Worm (Caenorhabditis elegans) whole organism, midembryonic: Measurements from ENCODE around the gene srt-34.

Source experiments
- T22C8.4 ChIP-seq: fragments of 200-800 bp; sonication (Bioruptor generic); IDR thresholded peaks from 2 replicates; pipeline ENCODE4 v1.3.6; 2022; ENCODE audit warnings: missing genetic modification characterization, missing compliant biosample characterization
- cog-1 ChIP-seq: sonication (generic microtip); optimal IDR thresholded peaks from 2 replicates; lab custom pipeline; 2016; ENCODE audit warnings: missing genetic modification characterization, missing compliant biosample characterization
- flt-1 ChIP-seq: fragments of 200-800 bp; sonication (Bioruptor generic); IDR thresholded peaks from 2 replicates; pipeline ENCODE4 v1.3.6; 2022; ENCODE audit warnings: missing genetic modification characterization, missing compliant biosample characterization
- klf-2 ChIP-seq: fragments of 200-800 bp; sonication (Bioruptor generic); conservative IDR thresholded peaks from 2 replicates; pipeline ENCODE4 v1.3.6; 2022; ENCODE audit warnings: missing genetic modification reagents, missing genetic modification characterization, missing compliant biosample characterization
- med-1 ChIP-seq: sonication (generic microtip); optimal IDR thresholded peaks from 2 replicates; lab custom pipeline; 2017; ENCODE audit warnings: missing genetic modification characterization, mild to moderate bottlenecking, missing compliant biosample characterization, antibody characterized with exemption, missing genetic modification reagents; ENCODE audit not compliant: insufficient read depth
- ref-1 ChIP-seq: fragments of 200-800 bp; sonication (Bioruptor generic); conservative IDR thresholded peaks from 2 replicates; pipeline ENCODE4 v1.3.6; 2022; ENCODE audit warnings: missing genetic modification reagents, missing genetic modification characterization, missing compliant biosample characterization
- tab-1 ChIP-seq: fragments of 200-800 bp; sonication (Bioruptor generic); IDR thresholded peaks from 2 replicates; pipeline ENCODE4 v1.3.6; 2022; ENCODE audit warnings: missing genetic modification characterization, missing compliant biosample characterization
- ztf-23 ChIP-seq: fragments of 200-800 bp; sonication (Bioruptor generic); IDR thresholded peaks from 2 replicates; pipeline ENCODE4 v1.3.6; 2022; ENCODE audit warnings: missing genetic modification reagents, missing genetic modification characterization, missing compliant biosample characterization
- ztf-29 ChIP-seq: fragments of 200-800 bp; sonication (Bioruptor generic); IDR thresholded peaks from 2 replicates; pipeline ENCODE4 v1.3.6; 2022; ENCODE audit warnings: missing genetic modification reagents, missing genetic modification characterization, missing compliant biosample characterization

srt-34 gene

DNA sequence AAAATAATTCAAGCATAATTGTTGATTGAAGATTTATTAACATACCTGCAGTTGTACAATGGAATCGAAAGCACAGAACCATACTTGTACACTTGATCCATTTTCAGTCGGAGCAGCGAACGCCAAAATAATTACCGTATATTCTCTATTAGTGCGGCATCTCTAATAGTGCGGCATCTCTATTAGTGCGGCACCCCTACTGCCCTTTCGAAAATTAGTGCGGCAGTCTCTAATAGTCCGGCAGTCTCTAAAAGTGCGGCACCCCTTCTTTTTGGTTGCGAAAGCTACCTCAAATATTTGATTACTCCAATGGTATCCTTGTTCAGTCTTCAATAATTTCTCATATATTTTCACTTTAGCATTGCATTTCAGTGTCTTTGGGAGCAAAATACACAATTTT lies at the start of gene srt-34:
Gene srt-34, minus strand, starts transcription at position 101 of the 400 bp plus-strand sequence.
- TF ChIP-seq ztf-23 (GFP tag; lab: Robert Waterston, UW) (no peak), med-1 (GFP tag; lab: Kevin White, UChicago) (no peak), flt-1 (GFP tag; lab: Robert Waterston, UW) (no peak), klf-2 (GFP tag; lab: Robert Waterston, UW) (no peak), ztf-29 (GFP tag; lab: Robert Waterston, UW) (no peak), T22C8.4 (GFP tag; lab: Robert Waterston, UW) (no peak), ref-1 (no peak), tab-1 (no peak), cog-1 (tag; lab: Kevin White, UChicago) (no peak)

DNA sequence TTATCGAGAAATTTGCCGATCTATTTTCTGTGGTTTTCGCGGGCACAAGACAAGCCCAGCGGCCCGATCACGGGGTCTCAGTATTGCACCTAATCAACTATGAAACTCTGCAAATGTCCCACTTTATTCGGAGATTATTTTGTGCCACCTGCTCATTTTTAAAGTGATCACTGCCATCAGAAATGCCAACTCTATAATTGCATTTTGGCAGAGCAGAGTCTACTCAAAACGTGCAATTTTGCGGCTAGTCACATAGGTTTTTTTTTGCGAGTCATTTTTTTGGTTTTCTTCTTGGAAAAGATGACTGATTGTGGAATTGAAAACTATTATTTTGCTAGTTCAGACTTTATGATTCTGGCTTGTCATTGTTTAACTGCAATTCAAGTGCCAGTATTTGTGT lies 46.9 kb upstream of the srt-34 start, which contains the start of gene srh-240:
Gene srh-240, plus strand, starts transcription at position 301 of the 400 bp plus-strand sequence.
- TF ChIP-seq flt-1 (GFP tag; lab: Robert Waterston, UW) = no peak
- TF ChIP-seq klf-2 (GFP tag; lab: Robert Waterston, UW) = no peak
- TF ChIP-seq tab-1 = no peak
- TF ChIP-seq ref-1 = no peak
- TF ChIP-seq T22C8.4 (GFP tag; lab: Robert Waterston, UW) = no peak
- TF ChIP-seq med-1 (GFP tag; lab: Kevin White, UChicago) = no peak
- no peak for TF ChIP-seq cog-1 (tag; lab: Kevin White, UChicago)
- TF ChIP-seq ztf-23 (GFP tag; lab: Robert Waterston, UW) = no peak
- no peak for TF ChIP-seq ztf-29 (GFP tag; lab: Robert Waterston, UW)

DNA sequence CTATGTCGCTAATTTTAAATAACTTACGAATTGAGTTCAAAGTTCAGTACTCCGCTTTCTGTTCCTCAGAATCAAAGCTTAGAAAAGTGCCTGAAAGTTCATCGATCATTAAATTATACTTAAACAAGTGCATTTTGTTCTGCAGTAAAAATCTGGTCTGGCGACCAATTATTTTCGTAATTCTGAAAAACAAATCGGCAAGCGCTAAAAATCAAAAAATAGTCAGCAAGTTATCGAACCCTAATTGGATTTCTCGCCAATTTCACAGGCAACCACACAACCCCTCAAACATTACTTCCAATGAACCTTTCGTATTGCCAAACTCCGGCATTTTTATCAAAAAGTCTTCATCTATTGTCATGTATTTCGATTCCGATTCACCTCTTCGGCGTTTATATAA lies 45.0 kb upstream of the srt-34 start, which contains the start of gene srh-272:
Gene srh-272, plus strand, starts transcription at position 301 of the 400 bp plus-strand sequence.
- TF ChIP-seq cog-1 (tag; lab: Kevin White, UChicago) (no peak), flt-1 (GFP tag; lab: Robert Waterston, UW) (no peak), T22C8.4 (GFP tag; lab: Robert Waterston, UW) (no peak), klf-2 (GFP tag; lab: Robert Waterston, UW) (no peak), med-1 (GFP tag; lab: Kevin White, UChicago) (no peak), tab-1 (no peak)

DNA sequence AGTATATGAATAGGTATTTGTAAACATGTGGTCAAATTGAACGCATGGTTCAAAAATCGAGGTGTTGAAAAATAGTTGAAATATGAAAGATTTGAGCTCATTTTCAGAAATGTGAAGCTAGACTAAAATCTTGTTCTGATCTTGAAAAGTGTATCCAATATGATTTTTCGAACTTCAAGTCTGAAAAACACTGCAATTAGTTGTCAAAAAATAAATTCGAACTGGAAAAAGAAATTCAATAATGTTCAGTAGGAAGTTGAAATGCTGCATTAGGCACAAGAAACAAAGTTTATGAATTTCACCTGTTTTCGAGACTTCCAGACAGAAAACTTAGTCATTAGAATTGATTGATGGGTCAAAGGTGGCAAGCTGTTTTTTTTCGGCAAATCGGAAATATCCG lies 43.5 kb upstream of the srt-34 start, which contains the start of gene srh-270:
Gene srh-270, minus strand, starts transcription at position 101 of the 400 bp plus-strand sequence.
- TF ChIP-seq med-1 (GFP tag; lab: Kevin White, UChicago) (no peak), tab-1 (no peak), ztf-29 (GFP tag; lab: Robert Waterston, UW) (no peak), ref-1 (no peak), klf-2 (GFP tag; lab: Robert Waterston, UW) (no peak), flt-1 (GFP tag; lab: Robert Waterston, UW) (no peak), cog-1 (tag; lab: Kevin White, UChicago) (no peak), ztf-23 (GFP tag; lab: Robert Waterston, UW) (no peak), T22C8.4 (GFP tag; lab: Robert Waterston, UW) (no peak)

DNA sequence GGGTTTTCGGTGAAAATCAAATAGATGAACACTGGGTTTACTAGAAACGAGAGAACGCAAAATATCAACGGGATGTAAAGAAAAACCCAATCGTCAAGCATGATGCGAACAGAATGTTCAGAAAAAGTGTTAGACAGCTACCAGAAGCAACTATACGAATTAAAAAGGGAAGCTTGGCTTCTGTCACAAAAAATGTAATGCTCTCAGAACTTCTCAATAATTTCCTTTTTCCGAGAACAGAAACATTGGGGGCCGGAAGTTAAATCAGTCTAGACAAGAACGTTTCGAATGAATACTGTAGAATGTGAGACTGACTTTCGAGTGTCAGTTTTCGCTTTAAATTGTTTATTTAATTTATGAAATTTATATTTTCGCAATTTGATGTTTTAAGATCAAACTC lies 41.7 kb upstream of the srt-34 start, which contains the start of gene srj-54:
Gene srj-54, minus strand, starts transcription at position 101 of the 400 bp plus-strand sequence.
- TF ChIP-seq ztf-23 (GFP tag; lab: Robert Waterston, UW) (no peak), med-1 (GFP tag; lab: Kevin White, UChicago) (no peak), ref-1 (no peak), ztf-29 (GFP tag; lab: Robert Waterston, UW) (no peak), klf-2 (GFP tag; lab: Robert Waterston, UW) (no peak), cog-1 (tag; lab: Kevin White, UChicago) (no peak), T22C8.4 (GFP tag; lab: Robert Waterston, UW) (no peak), tab-1 (no peak), flt-1 (GFP tag; lab: Robert Waterston, UW) (no peak)

DNA sequence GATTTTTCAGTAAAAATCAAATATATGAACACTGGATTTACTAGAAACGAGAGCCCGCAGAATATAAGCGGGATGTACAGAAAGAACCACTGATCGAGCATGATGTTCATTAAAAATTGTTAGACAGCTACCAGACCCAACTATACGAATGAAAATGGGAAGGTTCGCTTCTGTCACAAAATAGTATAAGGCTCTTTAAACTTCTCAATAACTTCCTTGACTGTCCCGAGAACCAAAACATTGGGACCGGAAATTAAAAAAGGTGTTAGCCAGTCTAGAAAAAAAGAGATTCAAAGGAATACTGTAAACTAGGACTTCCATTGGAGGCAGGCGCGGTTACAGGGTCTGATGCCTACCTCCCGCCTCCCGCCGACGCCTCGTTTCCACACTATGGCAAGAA lies 39.8 kb upstream of the srt-34 start, which contains the start of gene srj-55:
Gene srj-55, minus strand, starts transcription at position 101 of the 400 bp plus-strand sequence.
- TF ChIP-seq ref-1 (no peak), T22C8.4 (GFP tag; lab: Robert Waterston, UW) (no peak), ztf-23 (GFP tag; lab: Robert Waterston, UW) (no peak), med-1 (GFP tag; lab: Kevin White, UChicago) (no peak), ztf-29 (GFP tag; lab: Robert Waterston, UW) (no peak), cog-1 (tag; lab: Kevin White, UChicago) (no peak), tab-1 (no peak), klf-2 (GFP tag; lab: Robert Waterston, UW) (no peak), flt-1 (GFP tag; lab: Robert Waterston, UW) (no peak)

DNA sequence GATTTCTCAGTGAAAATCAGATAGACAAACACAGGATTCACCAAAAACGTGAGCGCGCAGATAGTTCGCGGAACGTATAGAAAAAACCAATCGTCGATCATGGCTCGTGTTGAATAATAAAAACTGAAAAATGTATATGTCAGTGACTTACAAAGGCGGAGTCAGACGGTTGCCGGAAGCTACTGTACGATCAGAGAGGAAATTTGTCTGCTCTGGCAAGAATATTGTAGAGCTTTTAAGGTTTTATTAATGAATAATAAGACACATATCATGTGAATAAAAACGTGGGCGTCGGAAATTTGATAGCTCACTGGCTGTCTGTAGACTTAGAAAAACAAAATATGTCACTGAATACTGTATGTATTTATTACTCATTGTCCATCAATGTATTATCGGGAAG lies 37.5 kb upstream of the srt-34 start, which contains the start of gene srj-57:
Gene srj-57, minus strand, starts transcription at position 101 of the 400 bp plus-strand sequence.
- TF ChIP-seq ztf-23 (GFP tag; lab: Robert Waterston, UW) (no peak), ztf-29 (GFP tag; lab: Robert Waterston, UW) (no peak), flt-1 (GFP tag; lab: Robert Waterston, UW) (no peak), ref-1 (no peak), T22C8.4 (GFP tag; lab: Robert Waterston, UW) (no peak), med-1 (GFP tag; lab: Kevin White, UChicago) (no peak), klf-2 (GFP tag; lab: Robert Waterston, UW) (no peak), cog-1 (tag; lab: Kevin White, UChicago) (no peak), tab-1 (no peak)

DNA sequence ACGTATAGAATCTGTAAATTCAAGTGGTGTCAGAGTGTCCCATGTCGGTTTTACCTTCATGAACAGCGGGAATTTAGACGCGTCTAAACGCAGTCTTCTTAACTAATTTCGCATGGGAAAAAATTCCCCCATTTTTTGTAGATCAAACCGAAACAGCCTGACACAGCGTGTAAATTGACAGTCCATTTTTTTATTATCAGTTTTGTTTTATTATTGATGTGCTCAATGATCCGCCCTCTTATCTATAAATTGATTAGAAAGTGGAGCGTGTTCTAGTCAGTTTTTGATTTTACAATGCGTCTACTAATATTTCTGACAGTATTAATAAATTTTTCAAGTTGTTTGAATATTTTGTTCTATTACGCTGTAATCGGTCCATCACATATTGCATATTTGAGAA lies 31.1 kb upstream of the srt-34 start, which contains the start of gene ugt-53:
Gene ugt-53, plus strand, starts transcription at position 273 of the 400 bp plus-strand sequence.
- TF ChIP-seq ztf-23 (GFP tag; lab: Robert Waterston, UW) = no peak

DNA sequence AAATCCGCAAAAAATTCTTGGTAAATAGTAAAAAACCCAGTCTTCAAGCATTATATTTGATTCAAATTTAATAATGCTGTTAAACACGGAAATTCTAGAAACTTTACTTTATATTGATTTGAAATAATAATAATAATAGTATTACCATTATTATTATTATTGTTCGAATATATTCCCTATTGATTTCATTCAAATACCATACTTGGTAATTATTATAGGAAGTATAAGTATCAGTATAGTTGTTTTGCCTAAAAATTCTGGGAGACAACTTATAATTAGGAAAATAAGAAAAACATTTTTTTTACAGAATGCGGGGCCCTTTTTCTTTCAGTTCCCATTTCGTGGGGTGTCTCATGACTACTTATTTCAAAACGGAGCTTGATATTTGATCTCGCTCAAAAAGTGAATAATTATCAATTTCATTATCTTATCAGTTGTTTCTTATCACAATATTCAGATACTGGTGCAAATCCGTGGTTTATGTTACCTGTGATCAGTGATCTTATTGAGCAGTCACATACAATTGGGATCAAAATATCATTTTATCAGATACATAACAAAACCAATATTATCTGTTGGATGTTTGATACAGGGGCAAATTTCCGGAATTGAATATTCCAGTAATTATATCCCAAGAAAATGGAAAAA lies 30.4 kb upstream of the srt-34 start, which contains the start of gene srj-49:
Gene srj-49, minus strand, starts transcription at position 51 of the 648 bp plus-strand sequence.
- no peak for TF ChIP-seq tab-1
- no peak for TF ChIP-seq ztf-29 (GFP tag; lab: Robert Waterston, UW)
- TF ChIP-seq med-1 (GFP tag; lab: Kevin White, UChicago) = no peak
- TF ChIP-seq cog-1 (tag; lab: Kevin White, UChicago) = no peak
- TF ChIP-seq ref-1 = no peak
- TF ChIP-seq T22C8.4 (GFP tag; lab: Robert Waterston, UW) = no peak
